Fruit fly (Drosophila melanogaster) whole organism, wandering third instar larva: ENCODE data around the gene CecA2.

Experiments used
- OdsH ChIP-seq: fragments of 200-800 bp; sonication (Bioruptor generic); optimal IDR thresholded peaks from 2 replicates; lab custom pipeline; 2016; ENCODE audit warnings: missing biosample characterization, mild to moderate bottlenecking, missing genetic modification characterization
- brk ChIP-seq: fragments of 200-800 bp; sonication (Bioruptor generic); optimal IDR thresholded peaks from 2 replicates; lab custom pipeline; 2016; ENCODE audit warnings: missing biosample characterization, mild to moderate bottlenecking, missing genetic modification characterization
- lola ChIP-seq: fragments of >200 bp; optimal IDR thresholded peaks from 2 replicates; lab custom pipeline; 2017; ENCODE audit warnings: missing biosample characterization, missing genetic modification characterization
- psq ChIP-seq: fragments of 200-800 bp; sonication (Bioruptor generic); optimal IDR thresholded peaks from 3 replicates; lab custom pipeline; 2017; ENCODE audit warnings: missing biosample characterization, mild to moderate bottlenecking, missing genetic modification characterization, moderate library complexity

DNA sequence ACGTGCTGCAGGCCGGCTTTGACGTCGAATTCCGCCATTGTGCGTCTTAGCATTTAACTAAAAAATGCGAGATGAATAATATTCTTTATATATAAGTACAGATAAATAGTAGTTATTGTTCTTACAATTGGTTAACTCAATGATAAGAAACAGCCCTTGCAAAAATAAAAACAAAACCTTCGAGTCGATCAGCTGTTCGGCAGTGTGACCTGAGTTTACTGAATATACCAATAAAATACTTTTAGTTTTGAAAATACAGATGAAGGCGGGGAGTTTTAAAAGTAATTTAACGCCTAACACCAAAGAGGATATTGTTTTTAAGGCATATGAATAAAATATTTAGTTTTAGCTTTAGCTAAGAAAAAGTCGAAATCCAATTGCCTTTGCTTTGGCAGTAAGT is 34.5 kb upstream of the CecA2 start, which contains the start of the genes CG1983 and CG15530:
- TF ChIP-seq lola (GFP tag; lab: Kevin White, UChicago) (no peak), brk (GFP tag; lab: Kevin White, UChicago) (no peak), OdsH (GFP tag; lab: Kevin White, UChicago) (no peak), psq (no peak)
